Fruit fly (Drosophila melanogaster) whole organism, embryonic: ENCODE measurements around the gene Dop1R2.

Source experiments
- Abd-B ChIP-seq: fragments of 200-800 bp; sonication (Bioruptor generic); optimal IDR thresholded peaks from 2 replicates; lab custom pipeline; 2018; ENCODE audit warnings: missing biosample characterization, mild to moderate bottlenecking, missing genetic modification characterization, moderate library complexity
- CG10321 ChIP-seq: fragments of 200-800 bp; sonication (Bioruptor generic); IDR thresholded peaks from 2 replicates; pipeline ENCODE4 v1.3.6; 2022; ENCODE audit warnings: missing biosample characterization, missing genetic modification characterization
- CG11398 ChIP-seq: fragments of 200-800 bp; sonication (Bioruptor generic); optimal IDR thresholded peaks from 2 replicates; lab custom pipeline; 2016; ENCODE audit warnings: missing biosample characterization, missing genetic modification characterization
- CG15073 ChIP-seq: fragments of 200-800 bp; sonication (Bioruptor generic); optimal IDR thresholded peaks from 2 replicates; lab custom pipeline; 2016; ENCODE audit warnings: missing biosample characterization, missing genetic modification characterization
- CG15696 ChIP-seq: fragments of 200-800 bp; sonication (Bioruptor generic); optimal IDR thresholded peaks from 2 replicates; lab custom pipeline; 2019; ENCODE audit warnings: missing biosample characterization, mild to moderate bottlenecking, missing genetic modification characterization, moderate library complexity
- CG16813 ChIP-seq: fragments of 200-800 bp; sonication (Bioruptor generic); IDR thresholded peaks from 3 replicates; pipeline ENCODE4 v1.3.6; 2022; ENCODE audit warnings: missing biosample characterization, missing genetic modification characterization; ENCODE audit not compliant: partially characterized antibody
- CG2199 ChIP-seq: fragments of 200-800 bp; sonication (Bioruptor generic); IDR thresholded peaks from 3 replicates; pipeline ENCODE4 v1.3.6; 2022; ENCODE audit warnings: missing biosample characterization, missing genetic modification characterization
- CG3065 ChIP-seq: fragments of 200-800 bp; sonication (Bioruptor generic); optimal IDR thresholded peaks from 2 replicates; lab custom pipeline; 2016; ENCODE audit warnings: missing biosample characterization, missing genetic modification characterization
- CG31388 ChIP-seq: fragments of 200-800 bp; sonication (Bioruptor generic); optimal IDR thresholded peaks from 2 replicates; lab custom pipeline; 2016; ENCODE audit warnings: missing biosample characterization, missing genetic modification characterization
- CG33213 ChIP-seq: fragments of 200-800 bp; sonication (Bioruptor generic); optimal IDR thresholded peaks from 3 replicates; lab custom pipeline; 2016; ENCODE audit warnings: missing biosample characterization, missing genetic modification characterization
- CG3847 ChIP-seq: fragments of 200-800 bp; sonication (Bioruptor generic); IDR thresholded peaks from 2 replicates; pipeline ENCODE4 v1.3.6; 2022; ENCODE audit warnings: missing biosample characterization, missing genetic modification characterization
- CG6175 ChIP-seq: fragments of 200-800 bp; sonication (Bioruptor generic); IDR thresholded peaks from 3 replicates; pipeline ENCODE4 v1.3.6; 2022; ENCODE audit warnings: missing biosample characterization, missing genetic modification characterization
- CG6254 ChIP-seq: fragments of 200-800 bp; sonication (Bioruptor generic); optimal IDR thresholded peaks from 3 replicates; lab custom pipeline; 2017; ENCODE audit warnings: mild to moderate bottlenecking, missing biosample characterization, missing genetic modification reagents, missing genetic modification characterization
- CG6765 ChIP-seq: fragments of 200-800 bp; sonication (Bioruptor generic); optimal IDR thresholded peaks from 3 replicates; lab custom pipeline; 2017; ENCODE audit warnings: missing biosample characterization, mild to moderate bottlenecking, missing genetic modification characterization
- CG6813 ChIP-seq: fragments of 200-800 bp; sonication (Bioruptor generic); optimal IDR thresholded peaks from 2 replicates; lab custom pipeline; 2017; ENCODE audit warnings: missing biosample characterization, missing genetic modification characterization, mild to moderate bottlenecking, moderate library complexity, missing genetic modification reagents
- CG7928 ChIP-seq: fragments of 200-800 bp; sonication (Bioruptor generic); optimal IDR thresholded peaks from 2 replicates; lab custom pipeline; 2017; ENCODE audit warnings: missing biosample characterization, mild to moderate bottlenecking, missing genetic modification characterization
- CG7987 ChIP-seq: fragments of 200-800 bp; sonication (Bioruptor generic); optimal IDR thresholded peaks from 2 replicates; lab custom pipeline; 2018; ENCODE audit warnings: missing biosample characterization, mild to moderate bottlenecking, missing genetic modification characterization, moderate library complexity
- CG8281 ChIP-seq: fragments of 200-800 bp; sonication (Bioruptor generic); optimal IDR thresholded peaks from 2 replicates; lab custom pipeline; 2018; ENCODE audit warnings: missing biosample characterization, mild to moderate bottlenecking, missing genetic modification characterization, moderate library complexity
- CG8290 ChIP-seq, 3 experiments: fragments of 200-800 bp; sonication (Bioruptor generic); optimal IDR thresholded peaks; 2 replicates each; lab custom pipeline; 2016 to 2019; ENCODE audit warnings: missing biosample characterization in 3 of 3, missing genetic modification characterization in 3 of 3, mild to moderate bottlenecking in 2 of 3, moderate library complexity in 1 of 3
- CG9437 ChIP-seq: fragments of 200-800 bp; sonication (Bioruptor generic); optimal IDR thresholded peaks from 2 replicates; lab custom pipeline; 2018; ENCODE audit warnings: missing biosample characterization, mild to moderate bottlenecking, missing genetic modification characterization
- CG9797 ChIP-seq: fragments of 200-800 bp; sonication (Bioruptor generic); optimal IDR thresholded peaks from 3 replicates; lab custom pipeline; 2018; ENCODE audit warnings: missing biosample characterization, mild to moderate bottlenecking, missing genetic modification characterization
- CHES-1-like ChIP-seq: fragments of 200-800 bp; sonication (Bioruptor generic); optimal IDR thresholded peaks from 2 replicates; lab custom pipeline; 2016; ENCODE audit warnings: missing biosample characterization, missing genetic modification characterization
- Dek ChIP-seq: fragments of 200-800 bp; sonication (Bioruptor generic); optimal IDR thresholded peaks from 3 replicates; lab custom pipeline; 2019; ENCODE audit warnings: missing biosample characterization, mild to moderate bottlenecking, missing genetic modification characterization, moderate library complexity
- Dll ChIP-seq: fragments of 200-800 bp; sonication (Bioruptor generic); IDR thresholded peaks from 4 replicates; pipeline ENCODE4 v1.3.6; 2022; ENCODE audit warnings: missing biosample characterization, missing genetic modification characterization; ENCODE audit not compliant: partially characterized antibody
- Dref ChIP-seq: fragments of 200-800 bp; sonication (Bioruptor generic); IDR thresholded peaks from 2 replicates; pipeline ENCODE4 v1.3.6; 2022; ENCODE audit warnings: missing biosample characterization, missing genetic modification characterization
- Fer3 ChIP-seq: fragments of 200-800 bp; sonication (Bioruptor generic); optimal IDR thresholded peaks from 2 replicates; lab custom pipeline; 2018; ENCODE audit warnings: missing biosample characterization, mild to moderate bottlenecking, missing genetic modification characterization, moderate library complexity
- H2.0 ChIP-seq: fragments of 200-800 bp; sonication (Bioruptor generic); IDR thresholded peaks from 2 replicates; pipeline ENCODE4 v1.3.6; 2022; ENCODE audit warnings: missing biosample characterization, missing genetic modification characterization
- HLH4C ChIP-seq: fragments of 200-800 bp; sonication (Bioruptor generic); IDR thresholded peaks from 3 replicates; pipeline ENCODE4 v1.3.6; 2022; ENCODE audit warnings: missing biosample characterization, missing genetic modification characterization; ENCODE audit not compliant: partially characterized antibody
- Meics ChIP-seq: fragments of 200-800 bp; sonication (Bioruptor generic); optimal IDR thresholded peaks from 2 replicates; lab custom pipeline; 2017; ENCODE audit warnings: missing biosample characterization, mild to moderate bottlenecking, missing genetic modification characterization
- NC2β ChIP-seq: fragments of 200-800 bp; sonication (Bioruptor generic); optimal IDR thresholded peaks from 2 replicates; lab custom pipeline; 2016; ENCODE audit warnings: missing biosample characterization, missing genetic modification characterization
- NFAT ChIP-seq: fragments of 200-800 bp; sonication (Bioruptor generic); IDR thresholded peaks from 2 replicates; pipeline ENCODE4 v1.3.6; 2022; ENCODE audit warnings: missing biosample characterization, missing genetic modification characterization
- Nf-YC ChIP-seq: fragments of 200-800 bp; optimal IDR thresholded peaks from 3 replicates; lab custom pipeline; 2019; ENCODE audit warnings: missing biosample characterization, mild to moderate bottlenecking, missing genetic modification characterization, moderate library complexity
- Rx ChIP-seq: fragments of 200-800 bp; sonication (Bioruptor generic); IDR thresholded peaks from 2 replicates; pipeline ENCODE4 v1.3.6; 2022; ENCODE audit warnings: missing biosample characterization, missing genetic modification characterization
- Sry-δ ChIP-seq: fragments of 200-800 bp; sonication (Bioruptor generic); optimal IDR thresholded peaks from 2 replicates; lab custom pipeline; 2016; ENCODE audit warnings: missing biosample characterization, missing genetic modification characterization
- Trl ChIP-seq, 3 experiments: fragments of >200 bp in 2 of 3; fragments of 200-800 bp in 1 of 3; sonication (Bioruptor generic) in 1 of 3; optimal IDR thresholded peaks; 2 replicates in 1 of 3; 3 replicates in 2 of 3; lab custom pipeline; 2016 to 2017; ENCODE audit warnings: missing biosample characterization in 1 of 3, missing genetic modification characterization in 1 of 3
- br ChIP-seq: fragments of >200 bp; optimal IDR thresholded peaks from 2 replicates; lab custom pipeline; 2017
- fd3F ChIP-seq: fragments of 200-800 bp; sonication (Bioruptor generic); optimal IDR thresholded peaks from 2 replicates; lab custom pipeline; 2018; ENCODE audit warnings: missing biosample characterization, mild to moderate bottlenecking, missing genetic modification characterization, moderate library complexity
- h ChIP-seq: fragments of >200 bp; optimal IDR thresholded peaks from 2 replicates; lab custom pipeline; 2017
- lmd ChIP-seq: fragments of 200-800 bp; sonication (Bioruptor generic); IDR thresholded peaks from 2 replicates; pipeline ENCODE4 v1.3.6; 2022; ENCODE audit warnings: missing biosample characterization, missing genetic modification characterization
- mld ChIP-seq: fragments of 200-800 bp; sonication (Bioruptor generic); IDR thresholded peaks from 3 replicates; pipeline ENCODE4 v1.3.6; 2022; ENCODE audit warnings: missing biosample characterization, missing genetic modification characterization; ENCODE audit not compliant: partially characterized antibody
- nmo ChIP-seq: fragments of 200-800 bp; sonication (Bioruptor generic); optimal IDR thresholded peaks from 2 replicates; lab custom pipeline; 2018; ENCODE audit warnings: missing biosample characterization, mild to moderate bottlenecking, missing genetic modification characterization, moderate library complexity
- odd ChIP-seq: fragments of 200-800 bp; sonication (Bioruptor generic); optimal IDR thresholded peaks from 2 replicates; lab custom pipeline; 2017; ENCODE audit warnings: missing biosample characterization, mild to moderate bottlenecking, missing genetic modification characterization
- prd ChIP-seq, 3 experiments: fragments of >200 bp in 2 of 3; fragments of 200-800 bp in 1 of 3; sonication (Bioruptor generic) in 1 of 3; optimal IDR thresholded peaks in 2 of 3; IDR thresholded peaks in 1 of 3; 2 replicates in 2 of 3; 3 replicates in 1 of 3; pipeline versions ENCODE4 v1.3.6 to Lab custom; 2017 to 2022; ENCODE audit warnings: missing biosample characterization in 1 of 3, missing genetic modification characterization in 1 of 3
- row ChIP-seq: fragments of 200-800 bp; sonication (Bioruptor generic); IDR thresholded peaks from 3 replicates; pipeline ENCODE4 v1.3.6; 2022; ENCODE audit warnings: missing biosample characterization, missing genetic modification characterization
- stc ChIP-seq: fragments of 200-800 bp; sonication (Bioruptor generic); IDR thresholded peaks from 2 replicates; pipeline ENCODE4 v1.3.6; 2022; ENCODE audit warnings: missing biosample characterization, missing genetic modification characterization
- tup ChIP-seq: fragments of 200-800 bp; sonication (Bioruptor generic); optimal IDR thresholded peaks from 2 replicates; lab custom pipeline; 2016; ENCODE audit warnings: missing biosample characterization, mild to moderate bottlenecking, missing genetic modification characterization, moderate library complexity
- vnd ChIP-seq: fragments of 200-800 bp; sonication (Bioruptor generic); IDR thresholded peaks from 3 replicates; pipeline ENCODE4 v1.3.6; 2022; ENCODE audit warnings: missing biosample characterization, missing genetic modification characterization; ENCODE audit not compliant: partially characterized antibody
- zfh2 ChIP-seq: fragments of 200-800 bp; sonication (Bioruptor generic); optimal IDR thresholded peaks from 2 replicates; lab custom pipeline; 2016; ENCODE audit warnings: missing biosample characterization, missing genetic modification characterization

Gene Dop1R2

DNA sequence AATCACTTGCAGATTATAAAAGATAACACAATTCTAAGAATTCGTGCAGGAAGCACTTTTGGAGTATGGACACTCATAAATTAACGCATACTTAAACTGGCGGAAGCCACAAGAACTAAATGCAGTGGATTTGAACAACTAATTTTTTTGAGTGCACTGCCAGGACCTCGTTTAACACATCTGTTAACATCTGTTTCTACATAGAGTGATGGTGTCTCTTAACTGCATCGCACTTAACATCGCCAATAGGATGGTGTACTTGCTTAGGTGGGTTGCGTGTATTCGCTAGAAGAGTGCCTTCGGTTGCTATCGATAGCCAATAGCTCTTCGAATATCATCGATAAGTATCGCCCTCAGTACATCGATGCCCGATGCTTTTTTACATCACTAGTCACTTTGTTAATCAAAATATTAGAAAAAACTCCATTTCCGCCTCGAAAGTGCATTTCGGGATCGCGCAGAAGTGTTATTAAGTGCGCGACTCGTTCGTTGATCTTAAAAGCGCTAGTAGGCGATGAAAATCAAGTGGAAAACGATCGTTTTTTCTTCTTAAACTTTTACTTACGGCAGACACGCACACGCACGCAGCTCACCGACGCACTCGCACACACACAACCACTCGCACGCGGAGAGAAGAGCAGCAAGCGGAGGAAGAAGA lies 68.2 kb downstream of the Dop1R2 start, which contains the start of gene alph (continued):
- TF ChIP-seq mld (peak; percentile 96), HLH4C (GFP tag; lab: Robert Waterston, UW) (peak; percentile 96), CG15073 (GFP tag; lab: Kevin White, UChicago) (no peak), nmo (GFP tag; lab: Kevin White, UChicago) (peak; percentile 45), Meics (GFP tag; lab: Kevin White, UChicago) (peak; percentile 40), row (GFP tag; lab: Robert Waterston, UW) (peak; percentile 44; the same call in 2 of the 3 replicates), CG6813 (GFP tag; lab: Kevin White, UChicago) (peak; percentile 39), stc (GFP tag; lab: Robert Waterston, UW) (0 out of 2 replicates have a peak, but pooled peaks have one; percentile 6), odd (GFP tag; lab: Kevin White, UChicago) (no peak), CG3065 (GFP tag; lab: Kevin White, UChicago) (no peak), CG31388 (no peak), Dek (tag; lab: Kevin White, UChicago) (peak; percentile 10), CHES-1-like (peak; percentile 64), h (lab: Kevin White, UChicago) (no peak), CG7928 (GFP tag; lab: Kevin White, UChicago) (no peak), CG6254 (GFP tag; lab: Kevin White, UChicago) (peak; percentile 42), NC2β (peak; percentile 20), CG33213 (GFP tag; lab: Kevin White, UChicago) (peak; percentile 58), vnd (peak; percentile 98), Dref (GFP tag; lab: Robert Waterston, UW) (peak; percentile 99), CG6765 (GFP tag; lab: Kevin White, UChicago) (no peak), CG6175 (GFP tag; lab: Robert Waterston, UW) (no peak), lmd (no peak), NFAT (GFP tag; lab: Robert Waterston, UW) (peak; percentile 59; the same call in 1 of the 2 replicates), CG3847 (peak; percentile 61), CG15696 (tag; lab: Kevin White, UChicago) (no peak), prd (optimal IDR thresholded peaks at IDR 0.05; lab: Kevin White, UChicago) (no peak), prd (GFP tag; IDR thresholded peaks at IDR 0.05; lab: Robert Waterston, UW) (no peak), CG8290 (GFP tag; optimal IDR thresholded peaks at IDR 0.05; lab: Kevin White, UChicago) (peak; percentile 51), CG8290 (tag; optimal IDR thresholded peaks at IDR 0.05; lab: Kevin White, UChicago) (peak in 1 of 2 experiments; percentile 72), H2.0 (GFP tag; lab: Robert Waterston, UW) (peak; percentile 13; the same call in 1 of the 2 replicates), Dll (GFP tag; lab: Robert Waterston, UW) (peak; percentile 96), fd3F (GFP tag; lab: Kevin White, UChicago) (no peak), Trl (optimal IDR thresholded peaks at IDR 0.05; lab: Kevin White, UChicago) (peak; percentile 17 to 47), Trl (GFP tag; optimal IDR thresholded peaks at IDR 0.05; lab: Kevin White, UChicago) (peak; percentile 42), CG9797 (peak; percentile 40), Rx (GFP tag; lab: Robert Waterston, UW) (no peak), Nf-YC (no peak), CG11398 (peak; percentile 54), Sry-δ (GFP tag; lab: Kevin White, UChicago) (peak; percentile 98), CG16813 (GFP tag; lab: Robert Waterston, UW) (peak; percentile 99), CG7987 (GFP tag; lab: Kevin White, UChicago) (no peak), tup (GFP tag; lab: Kevin White, UChicago) (peak; percentile 0), br (no peak), CG9437 (GFP tag; lab: Kevin White, UChicago) (peak; percentile 1), CG8281 (tag; lab: Kevin White, UChicago) (no peak), CG10321 (no peak), Fer3 (tag; lab: Kevin White, UChicago) (peak; percentile 16), CG2199 (no peak), Abd-B (GFP tag; lab: Kevin White, UChicago) (peak; percentile 50), zfh2 (GFP tag; lab: Kevin White, UChicago) (peak; percentile 7)
